Fruit fly (Drosophila melanogaster) whole organism, adult: ENCODE data around the gene CG6527.

Experiments
- CG11617 ChIP-seq: fragments of 200-800 bp; sonication (Bioruptor generic); optimal IDR thresholded peaks from 2 replicates; lab custom pipeline; 2017; ENCODE audit warnings: mild to moderate bottlenecking, missing biosample characterization, missing genetic modification reagents, missing genetic modification characterization
- CG12768 ChIP-seq: fragments of 200-800 bp; sonication (Bioruptor generic); optimal IDR thresholded peaks from 2 replicates; lab custom pipeline; 2017; ENCODE audit warnings: missing biosample characterization, missing genetic modification characterization, mild to moderate bottlenecking, moderate library complexity, missing genetic modification reagents
- CG14711 ChIP-seq: fragments of 200-800 bp; sonication (Bioruptor generic); optimal IDR thresholded peaks from 2 replicates; lab custom pipeline; 2018; ENCODE audit warnings: missing biosample characterization, mild to moderate bottlenecking, missing genetic modification characterization, moderate library complexity
- CG33017 ChIP-seq: fragments of 200-800 bp; sonication (Bioruptor generic); optimal IDR thresholded peaks from 2 replicates; lab custom pipeline; 2018; ENCODE audit warnings: missing biosample characterization, mild to moderate bottlenecking, missing genetic modification characterization, moderate library complexity
- CG5204 ChIP-seq: fragments of 200-800 bp; sonication (Bioruptor generic); optimal IDR thresholded peaks from 2 replicates; lab custom pipeline; 2016; ENCODE audit warnings: missing biosample characterization, missing genetic modification characterization
- CG7045 ChIP-seq: fragments of 200-800 bp; sonication (Bioruptor generic); optimal IDR thresholded peaks from 2 replicates; lab custom pipeline; 2017; ENCODE audit warnings: missing biosample characterization, mild to moderate bottlenecking, missing genetic modification characterization
- Clk ChIP-seq: fragments of 200-800 bp; sonication (Bioruptor generic); optimal IDR thresholded peaks from 2 replicates; lab custom pipeline; 2017; ENCODE audit warnings: missing biosample characterization, missing genetic modification characterization
- bab1 ChIP-seq: fragments of 200-800 bp; sonication (Bioruptor generic); optimal IDR thresholded peaks from 3 replicates; lab custom pipeline; 2019; ENCODE audit warnings: missing biosample characterization, mild to moderate bottlenecking, missing genetic modification characterization, moderate library complexity
- cnc ChIP-seq, 2 experiments: fragments of >200 bp; optimal IDR thresholded peaks; 2 replicates each; lab custom pipeline; 2017
- tj ChIP-seq: fragments of 200-800 bp; sonication (Bioruptor generic); optimal IDR thresholded peaks from 3 replicates; lab custom pipeline; 2017; ENCODE audit warnings: missing biosample characterization, mild to moderate bottlenecking, missing genetic modification characterization, moderate library complexity
- toe ChIP-seq: fragments of 200-800 bp; sonication (Bioruptor generic); optimal IDR thresholded peaks from 2 replicates; lab custom pipeline; 2016; ENCODE audit warnings: missing biosample characterization, missing genetic modification characterization

- TF ChIP-seq CG12768 (GFP tag; lab: Kevin White, UChicago) (no peak), cnc (optimal IDR thresholded peaks at IDR 0.05; lab: Kevin White, UChicago) (no peak), bab1 (no peak), CG14711 (no peak), CG33017 (tag; lab: Kevin White, UChicago) (no peak), CG7045 (GFP tag; lab: Kevin White, UChicago) (no peak), CG11617 (no peak), tj (no peak), CG5204 (GFP tag; lab: Kevin White, UChicago) (no peak), toe (no peak), Clk (no peak)
These were observed 20.6 kb downstream of the CG6527 start for dm6 chr3L:10538290-10538689.
